Fruit fly (Drosophila melanogaster) Kc167 (cell line): ENCODE measurements around the gene CG17361.

Experiments
- h ChIP-seq: fragments of >200 bp; optimal IDR thresholded peaks from 3 replicates; lab custom pipeline; 2018; ENCODE audit warnings: missing external identifiers
- psq ChIP-seq: fragments of >200 bp; optimal IDR thresholded peaks from 2 replicates; lab custom pipeline; 2017; ENCODE audit warnings: missing external identifiers

DNA sequence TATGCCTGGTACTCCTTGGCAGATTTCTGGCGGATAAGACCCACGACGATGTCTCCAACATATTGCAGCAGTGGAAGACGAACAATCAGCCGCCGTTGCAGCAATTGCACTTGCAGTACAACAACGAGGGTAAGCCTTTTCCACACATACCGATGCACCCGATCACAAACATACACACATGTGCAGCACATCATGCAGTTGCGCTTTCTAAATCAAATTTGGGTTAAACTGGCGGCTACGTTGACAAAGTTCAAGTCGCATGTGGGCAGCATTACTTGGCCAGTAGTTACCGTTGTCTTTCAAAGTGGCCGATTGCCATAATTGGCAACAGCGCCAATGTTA lies 31.5 kb upstream of the CG17361 start:
- TF ChIP-seq h (lab: Kevin White, UChicago) = no peak
- no peak for TF ChIP-seq psq
